Fruit fly (Drosophila melanogaster) whole organism, embryonic: Measurements from ENCODE around the gene CG43062.

ENCODE experiments used
- Abd-B ChIP-seq: fragments of 200-800 bp; sonication (Bioruptor generic); optimal IDR thresholded peaks from 2 replicates; lab custom pipeline; 2018; ENCODE audit warnings: missing biosample characterization, mild to moderate bottlenecking, missing genetic modification characterization, moderate library complexity
- Atf-2 ChIP-seq: fragments of 200-800 bp; sonication (Bioruptor generic); optimal IDR thresholded peaks from 2 replicates; lab custom pipeline; 2016; ENCODE audit warnings: missing biosample characterization, missing genetic modification characterization
- CG12155 ChIP-seq: fragments of 200-800 bp; sonication (Bioruptor generic); optimal IDR thresholded peaks from 3 replicates; lab custom pipeline; 2016; ENCODE audit warnings: missing biosample characterization, missing genetic modification characterization
- CG12942 ChIP-seq: fragments of 200-800 bp; sonication (Bioruptor generic); optimal IDR thresholded peaks from 3 replicates; lab custom pipeline; 2016; ENCODE audit warnings: missing biosample characterization, missing genetic modification characterization
- CG14965 ChIP-seq: fragments of 200-800 bp; sonication (Bioruptor generic); optimal IDR thresholded peaks from 2 replicates; lab custom pipeline; 2016; ENCODE audit warnings: missing biosample characterization, missing genetic modification characterization, borderline replicate concordance
- CG16815 ChIP-seq: fragments of 200-800 bp; sonication (Bioruptor generic); optimal IDR thresholded peaks from 3 replicates; lab custom pipeline; 2017; ENCODE audit warnings: missing biosample characterization, mild to moderate bottlenecking, missing genetic modification characterization
- CG18262 ChIP-seq: fragments of 200-800 bp; optimal IDR thresholded peaks from 3 replicates; lab custom pipeline; 2019; ENCODE audit warnings: missing biosample characterization, mild to moderate bottlenecking, missing genetic modification characterization, moderate library complexity
- CG3407 ChIP-seq: fragments of 200-800 bp; sonication (Bioruptor generic); optimal IDR thresholded peaks from 2 replicates; lab custom pipeline; 2018; ENCODE audit warnings: missing biosample characterization, mild to moderate bottlenecking, missing genetic modification characterization
- CG34224 ChIP-seq: fragments of 200-800 bp; sonication (Bioruptor generic); IDR thresholded peaks from 3 replicates; pipeline ENCODE4 v1.3.6; 2022; ENCODE audit warnings: missing biosample characterization, missing genetic modification characterization; ENCODE audit not compliant: partially characterized antibody
- CG4404 ChIP-seq: fragments of 200-800 bp; sonication (Bioruptor generic); IDR thresholded peaks from 2 replicates; pipeline ENCODE4 v1.3.6; 2022; ENCODE audit warnings: missing biosample characterization, missing genetic modification characterization
- CG7963 ChIP-seq: fragments of 200-800 bp; sonication (Bioruptor generic); IDR thresholded peaks from 3 replicates; pipeline ENCODE4 v1.3.6; 2022; ENCODE audit warnings: missing biosample characterization, missing genetic modification characterization; ENCODE audit not compliant: partially characterized antibody
- CG8924 ChIP-seq: fragments of 200-800 bp; optimal IDR thresholded peaks from 3 replicates; lab custom pipeline; 2019; ENCODE audit warnings: missing biosample characterization, mild to moderate bottlenecking, missing genetic modification characterization, moderate library complexity
- CG9876 ChIP-seq: fragments of 200-800 bp; sonication (Bioruptor generic); optimal IDR thresholded peaks from 2 replicates; lab custom pipeline; 2016; ENCODE audit warnings: missing biosample characterization, missing genetic modification characterization
- Chrac-16 ChIP-seq: fragments of 200-800 bp; sonication (Bioruptor generic); optimal IDR thresholded peaks from 3 replicates; lab custom pipeline; 2016; ENCODE audit warnings: missing biosample characterization, missing genetic modification characterization
- D ChIP-seq, 2 experiments: fragments of 200-800 bp in 1 of 2; fragments of >200 bp in 1 of 2; sonication (Bioruptor generic) in 1 of 2; optimal IDR thresholded peaks; 2 replicates in 1 of 2; 3 replicates in 1 of 2; lab custom pipeline; 2017; ENCODE audit warnings: mild to moderate bottlenecking in 1 of 2, missing biosample characterization in 1 of 2, missing genetic modification characterization in 1 of 2, missing genetic modification reagents in 1 of 2
- D19A ChIP-seq: fragments of 200-800 bp; optimal IDR thresholded peaks from 3 replicates; lab custom pipeline; 2019; ENCODE audit warnings: missing biosample characterization, mild to moderate bottlenecking, missing genetic modification characterization, moderate library complexity
- D19B ChIP-seq: fragments of 200-800 bp; sonication (Bioruptor generic); optimal IDR thresholded peaks from 2 replicates; lab custom pipeline; 2017; ENCODE audit warnings: missing biosample characterization, mild to moderate bottlenecking, missing genetic modification characterization
- Dll ChIP-seq: fragments of 200-800 bp; sonication (Bioruptor generic); IDR thresholded peaks from 4 replicates; pipeline ENCODE4 v1.3.6; 2022; ENCODE audit warnings: missing biosample characterization, missing genetic modification characterization; ENCODE audit not compliant: partially characterized antibody
- Dref ChIP-seq: fragments of 200-800 bp; sonication (Bioruptor generic); IDR thresholded peaks from 2 replicates; pipeline ENCODE4 v1.3.6; 2022; ENCODE audit warnings: missing biosample characterization, missing genetic modification characterization
- E2f1 ChIP-seq: fragments of 200-800 bp; sonication (Bioruptor generic); IDR thresholded peaks from 2 replicates; pipeline ENCODE4 v1.3.6; 2022; ENCODE audit warnings: missing biosample characterization, missing genetic modification characterization
- Hand ChIP-seq: fragments of 200-800 bp; sonication (Bioruptor generic); optimal IDR thresholded peaks from 2 replicates; lab custom pipeline; 2017; ENCODE audit warnings: mild to moderate bottlenecking, missing biosample characterization, missing genetic modification reagents, missing genetic modification characterization
- Hmr ChIP-seq: fragments of 200-800 bp; sonication (Bioruptor generic); optimal IDR thresholded peaks from 3 replicates; lab custom pipeline; 2017; ENCODE audit warnings: mild to moderate bottlenecking, missing biosample characterization, missing genetic modification reagents, missing genetic modification characterization
- Hsf ChIP-seq: fragments of 200-800 bp; sonication (Bioruptor generic); optimal IDR thresholded peaks from 3 replicates; lab custom pipeline; 2016; ENCODE audit warnings: missing biosample characterization, missing genetic modification characterization
- Lhr ChIP-seq: fragments of 200-800 bp; sonication (Bioruptor generic); optimal IDR thresholded peaks from 3 replicates; lab custom pipeline; 2017; ENCODE audit warnings: mild to moderate bottlenecking, missing biosample characterization, missing genetic modification reagents, missing genetic modification characterization
- MTF-1 ChIP-seq: fragments of 200-800 bp; sonication (Bioruptor generic); optimal IDR thresholded peaks from 2 replicates; lab custom pipeline; 2018; ENCODE audit warnings: missing biosample characterization, mild to moderate bottlenecking, missing genetic modification characterization, borderline replicate concordance
- Myb ChIP-seq: fragments of 200-800 bp; sonication (Bioruptor generic); optimal IDR thresholded peaks from 2 replicates; lab custom pipeline; 2016; ENCODE audit warnings: missing biosample characterization, missing genetic modification characterization
- Spps ChIP-seq: fragments of 200-800 bp; sonication (Bioruptor generic); optimal IDR thresholded peaks from 2 replicates; lab custom pipeline; 2018; ENCODE audit warnings: missing biosample characterization, mild to moderate bottlenecking, missing genetic modification characterization
- Vsx1 ChIP-seq: fragments of 200-800 bp; sonication (Bioruptor generic); optimal IDR thresholded peaks from 2 replicates; lab custom pipeline; 2017; ENCODE audit warnings: missing biosample characterization, mild to moderate bottlenecking, missing genetic modification characterization, missing genetic modification reagents
- YL-1 ChIP-seq: fragments of 200-800 bp; sonication (Bioruptor generic); optimal IDR thresholded peaks from 3 replicates; lab custom pipeline; 2017; ENCODE audit warnings: missing biosample characterization, mild to moderate bottlenecking, missing genetic modification characterization
- ap ChIP-seq: fragments of 200-800 bp; sonication (Bioruptor generic); IDR thresholded peaks from 2 replicates; pipeline ENCODE4 v1.3.6; 2022; ENCODE audit warnings: missing biosample characterization, missing genetic modification characterization
- chinmo ChIP-seq: fragments of 200-800 bp; sonication (Bioruptor generic); IDR thresholded peaks from 4 replicates; pipeline ENCODE4 v1.3.6; 2022; ENCODE audit warnings: missing biosample characterization, missing genetic modification characterization; ENCODE audit not compliant: partially characterized antibody
- crp ChIP-seq, 2 experiments: fragments of 200-800 bp; sonication (Bioruptor generic); optimal IDR thresholded peaks; 2 replicates in 1 of 2; 3 replicates in 1 of 2; lab custom pipeline; 2017; ENCODE audit warnings: missing biosample characterization in 2 of 2, missing genetic modification characterization in 2 of 2, mild to moderate bottlenecking in 1 of 2, moderate library complexity in 1 of 2
- dimm ChIP-seq: fragments of 200-800 bp; sonication (Bioruptor generic); IDR thresholded peaks from 2 replicates; pipeline ENCODE4 v1.3.6; 2022; ENCODE audit warnings: missing biosample characterization, missing genetic modification characterization
- emc ChIP-seq: fragments of 200-800 bp; sonication (Bioruptor generic); optimal IDR thresholded peaks from 2 replicates; lab custom pipeline; 2016; ENCODE audit warnings: missing biosample characterization, missing genetic modification characterization
- gsb ChIP-seq: fragments of 200-800 bp; sonication (Bioruptor generic); IDR thresholded peaks from 2 replicates; pipeline ENCODE4 v1.3.6; 2022; ENCODE audit warnings: missing biosample characterization, missing genetic modification characterization
- ham ChIP-seq: fragments of 200-800 bp; sonication (Bioruptor generic); IDR thresholded peaks from 2 replicates; pipeline ENCODE4 v1.3.6; 2022; ENCODE audit warnings: missing biosample characterization, missing genetic modification characterization
- hth ChIP-seq: fragments of >200 bp; optimal IDR thresholded peaks from 2 replicates; lab custom pipeline; 2017; ENCODE audit warnings: inconsistent platforms
- mld ChIP-seq: fragments of 200-800 bp; sonication (Bioruptor generic); IDR thresholded peaks from 3 replicates; pipeline ENCODE4 v1.3.6; 2022; ENCODE audit warnings: missing biosample characterization, missing genetic modification characterization; ENCODE audit not compliant: partially characterized antibody
- nmo ChIP-seq: fragments of 200-800 bp; sonication (Bioruptor generic); optimal IDR thresholded peaks from 2 replicates; lab custom pipeline; 2018; ENCODE audit warnings: missing biosample characterization, mild to moderate bottlenecking, missing genetic modification characterization, moderate library complexity
- nom ChIP-seq: fragments of 200-800 bp; sonication (Bioruptor generic); optimal IDR thresholded peaks from 2 replicates; lab custom pipeline; 2017; ENCODE audit warnings: missing biosample characterization, missing genetic modification characterization, mild to moderate bottlenecking, moderate library complexity, missing genetic modification reagents
- otp ChIP-seq: fragments of 200-800 bp; sonication (Bioruptor generic); IDR thresholded peaks from 3 replicates; pipeline ENCODE4, ENCODE4 v1.3.6; 2022; ENCODE audit warnings: missing biosample characterization, missing genetic modification characterization
- pfk ChIP-seq: fragments of 200-800 bp; sonication (Bioruptor generic); optimal IDR thresholded peaks from 2 replicates; lab custom pipeline; 2018; ENCODE audit warnings: missing biosample characterization, mild to moderate bottlenecking, missing genetic modification characterization, moderate library complexity
- pum ChIP-seq: fragments of 200-800 bp; sonication (Bioruptor generic); optimal IDR thresholded peaks from 2 replicates; lab custom pipeline; 2016; ENCODE audit warnings: missing biosample characterization, missing genetic modification characterization
- row ChIP-seq: fragments of 200-800 bp; sonication (Bioruptor generic); IDR thresholded peaks from 3 replicates; pipeline ENCODE4 v1.3.6; 2022; ENCODE audit warnings: missing biosample characterization, missing genetic modification characterization
- sens-2 ChIP-seq: fragments of 200-800 bp; sonication (Bioruptor generic); IDR thresholded peaks from 2 replicates; pipeline ENCODE4 v1.3.6; 2022; ENCODE audit warnings: missing biosample characterization, missing genetic modification characterization
- tna ChIP-seq: fragments of 200-800 bp; sonication (Bioruptor generic); IDR thresholded peaks from 2 replicates; pipeline ENCODE4 v1.3.6; 2022; ENCODE audit warnings: missing biosample characterization, missing genetic modification characterization; ENCODE audit not compliant: partially characterized antibody
- zfh2 ChIP-seq: fragments of 200-800 bp; sonication (Bioruptor generic); optimal IDR thresholded peaks from 2 replicates; lab custom pipeline; 2016; ENCODE audit warnings: missing biosample characterization, missing genetic modification characterization

Gene CG43062

DNA sequence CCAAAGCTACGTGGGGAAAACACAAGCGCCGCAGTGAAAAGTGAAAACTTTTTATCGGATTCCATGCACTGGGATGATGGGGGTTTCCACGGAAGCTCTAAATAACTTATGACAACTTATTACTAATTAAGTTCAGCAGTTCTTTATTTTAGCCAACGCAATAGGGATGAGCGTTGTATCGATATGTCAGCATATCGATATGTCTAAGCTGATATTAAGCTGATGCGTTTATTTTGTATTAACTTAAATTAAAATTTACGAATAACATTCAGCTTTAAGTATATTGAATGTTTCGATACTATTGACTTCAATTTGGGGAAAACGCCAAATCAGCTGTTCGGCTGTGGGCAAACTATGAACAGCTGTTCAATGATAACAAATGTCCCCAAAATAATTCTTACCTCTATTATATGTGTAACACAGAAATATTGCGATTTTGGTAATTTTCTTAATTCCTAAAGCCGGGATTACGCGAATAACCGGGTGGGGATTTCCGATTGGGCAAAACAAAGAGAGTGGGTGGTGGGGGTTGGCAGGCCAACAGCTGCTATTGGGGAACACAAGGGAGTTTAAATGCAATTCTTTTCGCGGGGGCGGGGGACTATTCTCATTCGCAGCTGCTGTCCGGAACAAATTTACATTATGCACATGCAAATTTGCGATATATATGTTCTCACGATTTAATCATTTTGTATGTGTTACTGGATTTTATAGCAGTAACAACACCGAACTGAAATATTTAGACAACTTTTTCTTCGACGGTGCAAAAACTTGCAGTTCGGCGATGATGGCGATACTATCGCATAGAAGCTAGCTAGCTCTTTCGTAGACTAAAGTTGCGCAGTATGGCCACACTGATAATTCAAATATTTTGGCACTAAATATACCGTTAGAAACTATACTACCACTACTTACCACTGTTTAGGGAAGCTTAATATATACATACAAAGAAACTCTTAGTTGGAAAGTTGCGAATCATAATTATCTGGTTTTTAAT is 538 bp upstream of the CG43062 start, which contains the start of gene CG6923 (continued):
- TF ChIP-seq sens-2 (GFP tag; lab: Robert Waterston, UW) (no peak), Lhr (GFP tag; lab: Kevin White, UChicago) (peak; percentile 24), row (GFP tag; lab: Robert Waterston, UW) (peak; percentile 70), pum (GFP tag; lab: Kevin White, UChicago) (no peak), Spps (tag; lab: Kevin White, UChicago) (no peak), pfk (GFP tag; lab: Kevin White, UChicago) (no peak), CG8924 (tag; lab: Kevin White, UChicago) (no peak), Hsf (GFP tag; lab: Kevin White, UChicago) (no peak), CG14965 (GFP tag; lab: Kevin White, UChicago) (no peak), otp (GFP tag; lab: Robert Waterston, UW) (no peak), Chrac-16 (GFP tag; lab: Kevin White, UChicago) (no peak), crp (GFP tag; optimal IDR thresholded peaks at IDR 0.05; lab: Kevin White, UChicago) (peak; percentile 27 to 82), zfh2 (GFP tag; lab: Kevin White, UChicago) (no peak), Dref (GFP tag; lab: Robert Waterston, UW) (peak; percentile 62), Dll (peak; percentile 86), CG3407 (no peak), E2f1 (GFP tag; lab: Robert Waterston, UW) (no peak), CG12155 (GFP tag; lab: Kevin White, UChicago) (no peak), emc (GFP tag; lab: Kevin White, UChicago) (no peak), Hand (GFP tag; lab: Kevin White, UChicago) (no peak), YL-1 (GFP tag; lab: Kevin White, UChicago) (peak; percentile 4), mld (GFP tag; lab: Robert Waterston, UW) (peak; percentile 84; the same call in 2 of the 3 replicates), D19A (tag; lab: Kevin White, UChicago) (no peak), tna (peak; percentile 80), CG34224 (GFP tag; lab: Robert Waterston, UW) (peak; percentile 74), Hmr (GFP tag; lab: Kevin White, UChicago) (no peak), Vsx1 (GFP tag; lab: Kevin White, UChicago) (no peak), gsb (GFP tag; lab: Robert Waterston, UW) (no peak), nmo (peak; percentile 42), CG12942 (GFP tag; lab: Kevin White, UChicago) (no peak), nom (no peak), CG9876 (GFP tag; lab: Kevin White, UChicago) (no peak), ap (GFP tag; lab: Robert Waterston, UW) (no peak), D (optimal IDR thresholded peaks at IDR 0.05; lab: Kevin White, UChicago) (no peak), D (GFP tag; optimal IDR thresholded peaks at IDR 0.05; lab: Kevin White, UChicago) (no peak), CG7963 (peak; percentile 87), CG16815 (GFP tag; lab: Kevin White, UChicago) (no peak), dimm (GFP tag; lab: Robert Waterston, UW) (no peak), CG4404 (GFP tag; lab: Robert Waterston, UW) (no peak), CG18262 (tag; lab: Kevin White, UChicago) (no peak), chinmo (GFP tag; lab: Robert Waterston, UW) (peak; percentile 71; the same call in 1 of the 4 replicates), ham (no peak), D19B (GFP tag; lab: Kevin White, UChicago) (no peak), Myb (peak; percentile 92), MTF-1 (no peak), hth (no peak), Atf-2 (no peak), Abd-B (GFP tag; lab: Kevin White, UChicago) (no peak)
